Fruit fly (Drosophila melanogaster): Measurements from ENCODE around the gene Rich.
A peak's percentile ranks its signal among the peaks of the same experiment; 100 is the strongest.

The Rich gene

dm6 chr3L:22262797-22263423 is at the start of gene Rich, which contains the start of gene Ddx1:
Rich (minus strand) TSS chr3L:22262921.
Ddx1 (plus strand) TSS chr3L:22263369.
- TF ChIP-seq dsf (GFP tag; optimal IDR thresholded peaks at IDR 0.05; ENCODE audit: borderline replicate concordance), result no peak
- TF ChIP-seq Mio (GFP tag; optimal IDR thresholded peaks at IDR 0.05), result no peak
- peak; percentile 52 for TF ChIP-seq HLH106 (tag; optimal IDR thresholded peaks at IDR 0.05)
- TF ChIP-seq jim (GFP tag; optimal IDR thresholded peaks at IDR 0.05), result no peak
- TF ChIP-seq woc (GFP tag; optimal IDR thresholded peaks at IDR 0.05), result peak; percentile 88
- TF ChIP-seq Dfd (GFP tag; optimal IDR thresholded peaks at IDR 0.05), result no peak
- TF ChIP-seq sv (GFP tag; optimal IDR thresholded peaks at IDR 0.05), result peak; percentile 70
- no peak for TF ChIP-seq sage (GFP tag; optimal IDR thresholded peaks at IDR 0.05)
- TF ChIP-seq CG9705 (GFP tag; optimal IDR thresholded peaks at IDR 0.05), result peak; percentile 9
- TF ChIP-seq CrebA (GFP tag; optimal IDR thresholded peaks at IDR 0.05; ENCODE audit: borderline replicate concordance), result no peak
- no peak for TF ChIP-seq Hnf4 (GFP tag; optimal IDR thresholded peaks at IDR 0.05)
- no peak for TF ChIP-seq CG32264 (GFP tag; optimal IDR thresholded peaks at IDR 0.05)
- TF ChIP-seq Myc (optimal IDR thresholded peaks at IDR 0.05), result peak; percentile 93
- TF ChIP-seq fru (GFP tag; optimal IDR thresholded peaks at IDR 0.05), result peak; percentile 49
- no peak for TF ChIP-seq N (GFP tag; optimal IDR thresholded peaks at IDR 0.05)
- peak; percentile 40 for TF ChIP-seq Hr83 (GFP tag; optimal IDR thresholded peaks at IDR 0.05; ENCODE audit: poor library complexity, severe bottlenecking)
- TF ChIP-seq dmrt93B (GFP tag; optimal IDR thresholded peaks at IDR 0.05), result peak; percentile 33
- peak; percentile 55 for TF ChIP-seq br (GFP tag; optimal IDR thresholded peaks at IDR 0.05)
- TF ChIP-seq Hr78 (GFP tag; optimal IDR thresholded peaks at IDR 0.05), result no peak
- peak in 1 of 2 experiments; percentile 68 for TF ChIP-seq foxo (GFP tag; optimal IDR thresholded peaks at IDR 0.05)
- TF ChIP-seq lola (GFP tag; optimal IDR thresholded peaks at IDR 0.05), result no peak
- TF ChIP-seq Dif (GFP tag; optimal IDR thresholded peaks at IDR 0.05; ENCODE audit: partially characterized antibody), result no peak
- no peak for TF ChIP-seq Vsx2 (GFP tag; optimal IDR thresholded peaks at IDR 0.05; ENCODE audit: partially characterized antibody)
- TF ChIP-seq ey (GFP tag; optimal IDR thresholded peaks at IDR 0.05), result peak; percentile 46
- peak; percentile 38 for TF ChIP-seq OdsH (GFP tag; optimal IDR thresholded peaks at IDR 0.05)
- no peak for TF ChIP-seq dl (GFP tag; optimal IDR thresholded peaks at IDR 0.05; ENCODE audit: insufficient read depth in 1 of 2, partially characterized antibody in 2 of 2)
- TF ChIP-seq h (GFP tag; optimal IDR thresholded peaks at IDR 0.05), result peak; percentile 64
- no peak for TF ChIP-seq pan (optimal IDR thresholded peaks at IDR 0.05)
- TF ChIP-seq psq (GFP tag; optimal IDR thresholded peaks at IDR 0.05), result peak; percentile 50
- TF ChIP-seq Jra (GFP tag; optimal IDR thresholded peaks at IDR 0.05), result no peak
- no peak for TF ChIP-seq Abd-B (GFP tag; optimal IDR thresholded peaks at IDR 0.05)
- no peak for TF ChIP-seq usp (GFP tag; optimal IDR thresholded peaks at IDR 0.05)
- peak; percentile 57 for TF ChIP-seq Sp1 (GFP tag; optimal IDR thresholded peaks at IDR 0.05)
- no peak for TF ChIP-seq brk (GFP tag; optimal IDR thresholded peaks at IDR 0.05)
- TF ChIP-seq rgr (GFP tag; optimal IDR thresholded peaks at IDR 0.05), result peak; percentile 63
- no peak for TF ChIP-seq Rel (GFP tag; optimal IDR thresholded peaks at IDR 0.05)
- no peak for TF ChIP-seq Rel (tag; optimal IDR thresholded peaks at IDR 0.05)
- TF ChIP-seq GATAd (GFP tag; optimal IDR thresholded peaks at IDR 0.05), result no peak
- TF ChIP-seq tai (GFP tag; optimal IDR thresholded peaks at IDR 0.05), result no peak

DNA sequence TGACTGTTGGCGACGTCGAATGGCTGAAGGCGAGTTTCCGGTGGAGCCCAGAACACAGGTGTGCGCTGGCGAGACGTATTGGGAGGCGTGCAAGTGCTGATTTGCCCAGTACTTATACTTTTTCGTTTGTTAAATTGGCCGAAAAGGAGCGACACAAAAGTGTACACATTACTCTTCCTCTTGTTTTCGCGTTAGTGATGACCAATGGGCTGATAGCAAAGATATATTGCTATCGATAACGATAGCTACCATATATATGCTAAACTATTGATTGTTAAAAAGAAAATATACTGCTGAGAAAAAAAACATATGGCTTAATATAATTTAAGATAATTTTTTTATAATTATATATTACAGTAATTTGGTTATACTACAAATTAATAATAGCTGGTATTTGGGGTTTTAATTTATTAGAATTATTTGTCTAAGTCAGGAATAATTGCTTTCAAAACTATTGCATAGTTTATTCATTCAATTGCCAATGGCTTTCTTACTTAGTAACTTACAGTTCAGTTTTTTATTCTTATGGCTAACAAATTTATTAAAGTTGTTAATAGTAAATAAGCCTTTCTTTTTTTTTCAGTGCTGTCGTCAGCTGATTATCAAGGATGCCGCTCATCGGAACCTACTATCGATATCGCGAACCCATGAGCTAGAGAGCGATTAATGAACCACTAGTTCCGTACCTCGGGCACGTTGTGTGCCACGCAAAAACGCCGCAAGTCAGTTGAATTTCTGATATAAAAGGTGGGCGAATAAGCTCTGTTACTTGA is 25.5 kb upstream of the Rich start, which contains the start of the genes Hem and IleRS:
Gene Hem (minus strand): TSS at position 202 of the 773 bp plus-strand sequence.
Gene IleRS (plus strand): TSS at position 672 of the 773 bp plus-strand sequence.
- TF ChIP-seq fru (GFP tag; optimal IDR thresholded peaks at IDR 0.05), result peak; percentile 84
- no peak for TF ChIP-seq Abd-B (GFP tag; optimal IDR thresholded peaks at IDR 0.05)
- peak in 1 of 2 experiments; percentile 91 for TF ChIP-seq foxo (GFP tag; optimal IDR thresholded peaks at IDR 0.05)
- TF ChIP-seq h (GFP tag; optimal IDR thresholded peaks at IDR 0.05), result peak; percentile 82
- TF ChIP-seq ey (GFP tag; optimal IDR thresholded peaks at IDR 0.05), result peak; percentile 81
- TF ChIP-seq dl (GFP tag; optimal IDR thresholded peaks at IDR 0.05; ENCODE audit: insufficient read depth in 1 of 2, partially characterized antibody in 2 of 2), result no peak
- no peak for TF ChIP-seq tai (GFP tag; optimal IDR thresholded peaks at IDR 0.05)
- peak; percentile 55 for TF ChIP-seq Hr83 (GFP tag; optimal IDR thresholded peaks at IDR 0.05; ENCODE audit: poor library complexity, severe bottlenecking)
- peak; percentile 83 for TF ChIP-seq OdsH (GFP tag; optimal IDR thresholded peaks at IDR 0.05)
- TF ChIP-seq N (GFP tag; optimal IDR thresholded peaks at IDR 0.05), result no peak
- no peak for TF ChIP-seq Mio (GFP tag; optimal IDR thresholded peaks at IDR 0.05)
- peak; percentile 75 for TF ChIP-seq dsf (GFP tag; optimal IDR thresholded peaks at IDR 0.05; ENCODE audit: borderline replicate concordance)
- peak; percentile 89 for TF ChIP-seq Hnf4 (GFP tag; optimal IDR thresholded peaks at IDR 0.05)
- TF ChIP-seq pan (optimal IDR thresholded peaks at IDR 0.05), result no peak
- TF ChIP-seq HLH106 (tag; optimal IDR thresholded peaks at IDR 0.05), result peak; percentile 86
- TF ChIP-seq CG32264 (GFP tag; optimal IDR thresholded peaks at IDR 0.05), result peak; percentile 39
- no peak for TF ChIP-seq Dif (GFP tag; optimal IDR thresholded peaks at IDR 0.05; ENCODE audit: partially characterized antibody)
- no peak for TF ChIP-seq lola (GFP tag; optimal IDR thresholded peaks at IDR 0.05)
- TF ChIP-seq CG9705 (GFP tag; optimal IDR thresholded peaks at IDR 0.05), result peak; percentile 74
- peak; percentile 84 for TF ChIP-seq psq (GFP tag; optimal IDR thresholded peaks at IDR 0.05)
- peak; percentile 65 for TF ChIP-seq GATAd (GFP tag; optimal IDR thresholded peaks at IDR 0.05)
- peak; percentile 52 for TF ChIP-seq sage (GFP tag; optimal IDR thresholded peaks at IDR 0.05)
- TF ChIP-seq Myc (optimal IDR thresholded peaks at IDR 0.05), result no peak
- peak; percentile 79 for TF ChIP-seq sv (GFP tag; optimal IDR thresholded peaks at IDR 0.05)
- peak; percentile 52 for TF ChIP-seq woc (GFP tag; optimal IDR thresholded peaks at IDR 0.05)
- TF ChIP-seq Rel (GFP tag; optimal IDR thresholded peaks at IDR 0.05), result no peak
- peak; percentile 44 for TF ChIP-seq Rel (tag; optimal IDR thresholded peaks at IDR 0.05)
- TF ChIP-seq rgr (GFP tag; optimal IDR thresholded peaks at IDR 0.05), result peak; percentile 92
- TF ChIP-seq Sp1 (GFP tag; optimal IDR thresholded peaks at IDR 0.05), result peak; percentile 87
- TF ChIP-seq Jra (GFP tag; optimal IDR thresholded peaks at IDR 0.05), result peak; percentile 79
- TF ChIP-seq dmrt93B (GFP tag; optimal IDR thresholded peaks at IDR 0.05), result no peak

Measured in whole organism, wandering third instar larva.